Fruit fly (Drosophila melanogaster): Measurements from ENCODE around the gene lost.
A peak's percentile ranks its signal among the peaks of the same experiment; 100 is the strongest.

Gene lost

DNA sequence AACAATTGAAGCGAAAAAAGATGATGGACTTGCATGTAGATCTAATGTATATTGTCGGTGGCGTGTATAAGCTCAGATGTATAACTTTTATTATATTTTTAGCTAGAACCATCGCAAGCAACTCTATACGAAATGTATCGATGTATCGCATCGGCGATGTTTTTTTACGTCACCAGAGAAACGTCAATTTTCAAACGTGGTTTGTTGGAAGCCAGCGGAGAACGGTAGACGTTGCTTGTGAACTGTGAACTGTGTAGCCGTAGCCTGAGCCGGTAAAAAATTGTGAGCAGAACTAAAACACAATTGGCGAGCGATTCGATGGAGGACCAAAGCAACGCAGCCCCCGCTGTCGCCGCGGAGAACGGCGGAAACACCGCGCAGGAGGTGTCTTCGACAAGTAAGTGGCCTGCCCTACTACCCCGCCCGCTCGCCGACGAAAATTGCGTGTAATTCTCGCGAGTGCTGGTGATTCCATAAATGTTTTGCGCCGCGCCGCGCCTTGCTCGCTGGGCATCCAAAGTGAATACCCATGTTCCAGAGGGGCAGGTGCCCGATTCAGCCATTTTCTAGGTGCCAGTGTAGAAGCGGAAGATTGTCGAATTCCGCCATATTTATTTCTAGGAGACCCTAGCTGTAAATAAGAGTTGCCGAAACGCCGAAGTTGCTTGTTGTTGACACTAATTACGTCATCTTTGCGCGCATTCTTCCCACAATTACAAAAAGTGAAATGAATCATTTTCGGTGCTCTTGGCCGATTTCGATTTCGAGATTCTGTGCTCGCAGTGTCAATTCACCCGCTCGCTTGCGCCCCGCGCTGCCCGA lies at the start of gene lost (continued):
- TF ChIP-seq CG15514 (GFP tag; optimal IDR thresholded peaks at IDR 0.05) (peak; percentile 75), mirr (GFP tag; optimal IDR thresholded peaks at IDR 0.05) (peak; percentile 19), al (GFP tag; IDR thresholded peaks at IDR 0.05) (no peak), trh (GFP tag; optimal IDR thresholded peaks at IDR 0.05) (no peak), CG3163 (GFP tag; optimal IDR thresholded peaks at IDR 0.05) (no peak), az2 (GFP tag; optimal IDR thresholded peaks at IDR 0.05) (no peak), CG12942 (GFP tag; optimal IDR thresholded peaks at IDR 0.05) (no peak), shn (GFP tag; optimal IDR thresholded peaks at IDR 0.05) (peak; percentile 32), toy (GFP tag; IDR thresholded peaks at IDR 0.05) (no peak), ken (GFP tag; IDR thresholded peaks at IDR 0.05) (peak; percentile 47; the same call in 1 of the 3 replicates), prd (optimal IDR thresholded peaks at IDR 0.05) (no peak), prd (GFP tag; IDR thresholded peaks at IDR 0.05) (no peak), dmrt11E (tag; optimal IDR thresholded peaks at IDR 0.05) (no peak), Lim3 (GFP tag; IDR thresholded peaks at IDR 0.05) (no peak), CG10654 (GFP tag; optimal IDR thresholded peaks at IDR 0.05) (no peak), sug (tag; optimal IDR thresholded peaks at IDR 0.05) (peak; percentile 53), CG10274 (GFP tag; optimal IDR thresholded peaks at IDR 0.05) (no peak), ato (GFP tag; IDR thresholded peaks at IDR 0.05; ENCODE audit: partially characterized antibody) (peak; percentile 96), stwl (tag; optimal IDR thresholded peaks at IDR 0.05) (peak; percentile 44), fd102C (GFP tag; optimal IDR thresholded peaks at IDR 0.05) (no peak), Meics (GFP tag; optimal IDR thresholded peaks at IDR 0.05) (no peak), CG2199 (GFP tag; IDR thresholded peaks at IDR 0.05) (peak; percentile 73; the same call in 1 of the 3 replicates), CG3838 (GFP tag; optimal IDR thresholded peaks at IDR 0.05) (no peak), sqz (GFP tag; optimal IDR thresholded peaks at IDR 0.05) (peak; percentile 29), CG7357 (GFP tag; IDR thresholded peaks at IDR 0.05) (peak; percentile 66), CG7963 (GFP tag; IDR thresholded peaks at IDR 0.05; ENCODE audit: partially characterized antibody) (peak; percentile 97), CG17802 (tag; optimal IDR thresholded peaks at IDR 0.05) (peak; percentile 82), CG8281 (tag; optimal IDR thresholded peaks at IDR 0.05) (no peak), tna (GFP tag; IDR thresholded peaks at IDR 0.05; ENCODE audit: partially characterized antibody) (peak; percentile 96), CG4404 (GFP tag; IDR thresholded peaks at IDR 0.05) (no peak), CG12219 (GFP tag; optimal IDR thresholded peaks at IDR 0.05) (peak; percentile 1), Bdp1 (GFP tag; optimal IDR thresholded peaks at IDR 0.05) (no peak), HLH4C (GFP tag; IDR thresholded peaks at IDR 0.05; ENCODE audit: partially characterized antibody) (peak; percentile 96), NfI (GFP tag; optimal IDR thresholded peaks at IDR 0.05) (no peak), CG8290 (GFP tag; optimal IDR thresholded peaks at IDR 0.05) (no peak), CG8290 (tag; optimal IDR thresholded peaks at IDR 0.05) (peak; percentile 41 to 71), lov (optimal IDR thresholded peaks at IDR 0.05) (no peak), lov (GFP tag; IDR thresholded peaks at IDR 0.05) (no peak), CG7271 (tag; optimal IDR thresholded peaks at IDR 0.05) (peak; percentile 28), lola (GFP tag; optimal IDR thresholded peaks at IDR 0.05) (no peak), CG2712 (tag; optimal IDR thresholded peaks at IDR 0.05) (peak; percentile 62), Hr51 (GFP tag; optimal IDR thresholded peaks at IDR 0.05) (no peak), CG7556 (GFP tag; optimal IDR thresholded peaks at IDR 0.05) (no peak), dysf (GFP tag; IDR thresholded peaks at IDR 0.05) (peak; percentile 26; the same call in 1 of the 3 replicates), fd64A (GFP tag; optimal IDR thresholded peaks at IDR 0.05) (peak; percentile 9), fu2 (GFP tag; optimal IDR thresholded peaks at IDR 0.05) (peak; percentile 22), eve (GFP tag; optimal IDR thresholded peaks at IDR 0.05) (peak in 1 of 2 experiments; percentile 14), gfzf (GFP tag; optimal IDR thresholded peaks at IDR 0.05) (peak; percentile 25), chn (GFP tag; optimal IDR thresholded peaks at IDR 0.05) (no peak)

All from whole organism, embryonic.